Worm (Caenorhabditis elegans) whole organism, L1 larva: ENCODE measurements around the gene F09E5.8.

Source experiments
- F16B12.6 ChIP-seq: fragments of 150-350 bp; optimal IDR thresholded peaks from 2 replicates; lab custom pipeline; 2014; ENCODE audit warnings: missing biosample characterization, missing genetic modification characterization
- alr-1 ChIP-seq: fragments of 200-800 bp; sonication (Bioruptor generic); optimal IDR thresholded peaks from 2 replicates; lab custom pipeline; 2018; ENCODE audit warnings: borderline replicate concordance, mild to moderate bottlenecking, missing genetic modification characterization, missing compliant biosample characterization
- ama-1 ChIP-seq: fragments of 150-350 bp; optimal IDR thresholded peaks from 2 replicates; lab custom pipeline; 2014
- blmp-1 ChIP-seq: fragments of 150-350 bp; optimal IDR thresholded peaks from 2 replicates; lab custom pipeline; 2014; ENCODE audit warnings: missing biosample characterization, missing genetic modification characterization
- egl-13 ChIP-seq: sonication (generic microtip); optimal IDR thresholded peaks from 2 replicates; lab custom pipeline; 2016; ENCODE audit warnings: missing genotype, missing genetic modification reagents, missing genetic modification characterization, missing compliant biosample characterization
- ets-5 ChIP-seq: fragments of 200-800 bp; sonication (Bioruptor generic); IDR thresholded peaks from 2 replicates; pipeline ENCODE4 v1.3.6; 2022; ENCODE audit warnings: missing genetic modification characterization, missing compliant biosample characterization
- fkh-8 ChIP-seq: sonication (generic microtip); optimal IDR thresholded peaks from 2 replicates; lab custom pipeline; 2016; ENCODE audit warnings: mild to moderate bottlenecking, missing genetic modification characterization, missing compliant biosample characterization
- lin-15B ChIP-seq: fragments of 150-350 bp; sonication (generic microtip); optimal IDR thresholded peaks from 3 replicates; lab custom pipeline; 2014; ENCODE audit warnings: missing biosample characterization, missing genetic modification characterization
- nhr-28 ChIP-seq: fragments of 150-350 bp; optimal IDR thresholded peaks from 2 replicates; lab custom pipeline; 2014; ENCODE audit warnings: missing biosample characterization, missing genetic modification characterization
- pqm-1 ChIP-seq: sonication (generic microtip); optimal IDR thresholded peaks from 3 replicates; lab custom pipeline; 2017; ENCODE audit warnings: missing biosample characterization, missing genetic modification characterization
- unc-62 ChIP-seq: fragments of 150-350 bp; optimal IDR thresholded peaks from 2 replicates; lab custom pipeline; 2014; ENCODE audit warnings: missing biosample characterization, missing genetic modification reagents, missing genetic modification characterization

DNA sequence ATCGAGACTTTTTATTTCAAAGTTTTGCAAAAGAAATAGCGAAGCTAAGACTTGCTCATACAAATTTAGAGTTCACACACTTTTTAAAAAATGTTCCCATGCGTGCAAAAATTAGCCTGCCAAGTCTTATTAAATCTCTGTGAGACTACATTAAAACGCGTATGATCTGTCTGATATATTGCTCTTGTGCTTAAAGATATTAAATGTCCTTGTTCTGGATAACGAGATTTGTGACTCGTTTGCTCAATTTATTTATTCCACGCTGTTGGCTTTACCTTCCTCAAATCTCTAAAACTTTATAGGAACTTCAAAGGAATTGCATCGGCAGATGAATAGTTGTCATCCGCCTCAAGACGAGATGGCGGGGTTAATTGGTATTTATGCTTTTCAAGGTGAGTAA lies 4.9 kb downstream of the F09E5.8 start, which contains the start of gene srg-69:
- no peak for TF ChIP-seq pqm-1
- no peak for TF ChIP-seq ets-5 (GFP tag; lab: Robert Waterston, UW)
- TF ChIP-seq blmp-1 (tag; lab: Kevin White, UChicago), result no peak
- no peak for TF ChIP-seq nhr-28
- no peak for TF ChIP-seq alr-1 (tag; lab: Kevin White, UChicago)
- TF ChIP-seq egl-13 (tag; lab: Kevin White, UChicago), result no peak
- no peak for TF ChIP-seq unc-62 (GFP tag; lab: Kevin White, UChicago)
- TF ChIP-seq lin-15B (tag; lab: Kevin White, UChicago), result no peak
- TF ChIP-seq ama-1 (lab: Kevin White, UChicago), result no peak
- no peak for TF ChIP-seq F16B12.6 (tag; lab: Kevin White, UChicago)
- no peak for TF ChIP-seq fkh-8 (tag; lab: Kevin White, UChicago)
